Fruit fly (Drosophila melanogaster) Kc167 (cell line): ENCODE measurements around the gene RluA-1.

Source experiments
- Myc ChIP-seq: fragments of >200 bp; optimal IDR thresholded peaks from 2 replicates; lab custom pipeline; 2017; ENCODE audit warnings: missing external identifiers
- Sin3A ChIP-seq: fragments of >200 bp; optimal IDR thresholded peaks from 2 replicates; lab custom pipeline; 2018; ENCODE audit warnings: missing external identifiers
- h ChIP-seq: fragments of >200 bp; optimal IDR thresholded peaks from 3 replicates; lab custom pipeline; 2018; ENCODE audit warnings: missing external identifiers
- insv ChIP-seq: fragments of >200 bp; optimal IDR thresholded peaks from 3 replicates; lab custom pipeline; 2018; ENCODE audit warnings: missing external identifiers
- psq ChIP-seq: fragments of >200 bp; optimal IDR thresholded peaks from 2 replicates; lab custom pipeline; 2017; ENCODE audit warnings: missing external identifiers
- ttk ChIP-seq: sonication (Bioruptor generic); optimal IDR thresholded peaks from 2 replicates; lab custom pipeline; 2017; ENCODE audit warnings: missing external identifiers

The RluA-1 gene

DNA sequence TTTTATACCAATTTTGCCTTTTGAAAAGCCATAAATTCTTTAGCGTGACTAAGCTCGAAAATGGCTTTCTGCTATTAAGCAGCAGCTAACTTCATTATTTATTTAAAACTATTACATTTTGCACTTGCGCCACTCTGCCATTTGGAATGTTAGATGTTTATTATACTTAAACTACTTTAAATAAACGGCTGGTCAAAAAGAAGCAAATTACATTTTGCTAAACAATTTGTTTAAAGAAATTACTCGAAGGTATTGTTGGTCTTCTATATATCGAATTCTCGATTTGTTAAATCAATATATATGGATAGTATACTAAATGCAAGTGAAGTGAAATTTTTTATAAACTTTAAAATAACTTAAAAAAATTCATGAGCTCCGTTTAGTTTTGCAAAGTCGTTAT lies 21.9 kb downstream of the RluA-1 start, which contains the start of gene ppk10:
ppk10 (minus strand) TSS at position 101 of the 400 bp plus-strand sequence.
- TF ChIP-seq h (lab: Kevin White, UChicago) (no peak), ttk (lab: Kevin White, UChicago) (no peak), psq (lab: Kevin White, UChicago) (no peak), Sin3A (lab: Kevin White, UChicago) (no peak), Myc (lab: Kevin White, UChicago) (no peak), insv (lab: Kevin White, UChicago) (no peak)

DNA sequence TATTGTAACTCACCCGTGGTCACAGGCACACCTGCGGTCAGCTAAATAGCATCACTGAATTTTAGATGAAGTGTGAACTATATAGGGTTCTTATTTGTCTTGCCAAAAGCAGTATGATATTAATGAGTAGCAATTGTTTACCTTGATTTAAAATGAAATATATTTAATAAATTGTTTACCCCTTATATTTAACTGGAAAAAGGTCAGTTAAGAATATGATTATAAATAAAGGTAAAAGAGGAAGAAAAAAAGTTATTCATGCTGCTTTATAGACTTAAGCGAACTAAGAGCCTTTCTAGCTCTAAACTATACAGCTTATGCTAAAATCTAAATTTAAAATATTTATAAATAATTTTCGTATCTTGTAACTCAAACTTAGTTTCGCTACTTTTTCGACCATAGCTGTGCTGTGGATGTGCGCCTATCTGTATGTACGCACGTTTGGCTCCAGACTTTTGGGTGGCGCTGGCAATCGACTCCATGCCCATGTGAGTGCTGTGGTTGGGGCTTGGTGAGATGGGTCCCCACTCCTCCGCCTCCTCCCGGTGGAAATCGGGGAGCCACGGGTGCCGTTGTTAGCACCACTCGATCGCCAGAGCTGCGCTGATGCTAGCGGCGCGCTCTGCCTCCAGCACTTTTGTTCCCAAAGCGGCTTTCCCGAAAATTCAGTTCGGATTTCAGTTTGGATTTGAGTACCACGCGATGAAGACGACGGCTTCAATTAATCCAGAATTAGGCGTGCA lies 31.9 kb downstream of the RluA-1 start, which contains the start of gene loh:
loh (plus strand) TSS at position 487 of the 743 bp plus-strand sequence.
- TF ChIP-seq Sin3A (lab: Kevin White, UChicago): no peak
- TF ChIP-seq psq (lab: Kevin White, UChicago): no peak
- TF ChIP-seq Myc (lab: Kevin White, UChicago): no peak
- no peak for TF ChIP-seq ttk (lab: Kevin White, UChicago)
- no peak for TF ChIP-seq insv (lab: Kevin White, UChicago)
- TF ChIP-seq h (lab: Kevin White, UChicago): no peak

DNA sequence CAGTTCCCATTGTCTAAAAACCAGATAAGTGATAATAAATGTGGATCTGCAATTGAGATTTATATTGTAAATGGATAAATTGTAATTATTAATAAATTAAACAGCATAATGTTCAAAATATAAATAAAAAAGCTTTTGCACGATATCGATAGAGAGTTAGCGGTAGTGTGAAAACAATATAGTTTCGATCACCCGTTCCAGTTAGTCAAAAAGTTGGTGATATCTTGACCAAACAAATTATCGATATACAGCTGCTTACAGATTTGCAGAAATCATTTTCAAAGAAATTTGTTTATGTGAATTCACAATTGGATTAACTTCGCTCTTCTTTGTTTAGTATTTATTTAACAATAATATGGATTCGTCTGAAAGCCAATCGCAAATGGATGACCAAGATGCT lies 35.0 kb downstream of the RluA-1 start, which contains the start of gene Nse4:
Nse4 (plus strand) TSS at position 267 of the 400 bp plus-strand sequence.
- no peak for TF ChIP-seq h (lab: Kevin White, UChicago)
- TF ChIP-seq psq (lab: Kevin White, UChicago): no peak
- no peak for TF ChIP-seq insv (lab: Kevin White, UChicago)
- no peak for TF ChIP-seq ttk (lab: Kevin White, UChicago)
- no peak for TF ChIP-seq Myc (lab: Kevin White, UChicago)
- no peak for TF ChIP-seq Sin3A (lab: Kevin White, UChicago)

DNA sequence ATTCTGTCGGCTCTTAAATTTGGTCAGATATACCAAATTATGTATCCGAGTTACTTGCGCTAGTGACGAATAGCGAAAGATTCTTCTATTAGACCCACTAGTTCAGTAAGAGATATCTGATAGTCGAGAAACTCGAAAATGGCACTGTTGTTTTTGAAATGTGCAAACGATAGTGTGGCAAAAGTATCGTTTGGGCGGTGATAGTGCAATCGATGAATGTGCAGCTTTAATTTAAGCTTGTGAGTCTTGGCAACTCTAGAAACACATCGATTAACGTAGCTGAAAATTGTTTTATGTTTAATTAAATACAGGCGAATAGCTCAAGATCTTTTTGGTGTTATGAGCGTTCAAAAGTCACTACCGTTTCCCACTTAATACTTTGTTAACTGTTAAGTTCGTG lies 36.8 kb downstream of the RluA-1 start, which contains the start of gene STUB1:
STUB1 (plus strand) TSS at position 232 of the 400 bp plus-strand sequence.
- TF ChIP-seq Sin3A (lab: Kevin White, UChicago) (no peak), insv (lab: Kevin White, UChicago) (no peak), ttk (lab: Kevin White, UChicago) (no peak), psq (lab: Kevin White, UChicago) (no peak), h (lab: Kevin White, UChicago) (no peak), Myc (lab: Kevin White, UChicago) (no peak)

DNA sequence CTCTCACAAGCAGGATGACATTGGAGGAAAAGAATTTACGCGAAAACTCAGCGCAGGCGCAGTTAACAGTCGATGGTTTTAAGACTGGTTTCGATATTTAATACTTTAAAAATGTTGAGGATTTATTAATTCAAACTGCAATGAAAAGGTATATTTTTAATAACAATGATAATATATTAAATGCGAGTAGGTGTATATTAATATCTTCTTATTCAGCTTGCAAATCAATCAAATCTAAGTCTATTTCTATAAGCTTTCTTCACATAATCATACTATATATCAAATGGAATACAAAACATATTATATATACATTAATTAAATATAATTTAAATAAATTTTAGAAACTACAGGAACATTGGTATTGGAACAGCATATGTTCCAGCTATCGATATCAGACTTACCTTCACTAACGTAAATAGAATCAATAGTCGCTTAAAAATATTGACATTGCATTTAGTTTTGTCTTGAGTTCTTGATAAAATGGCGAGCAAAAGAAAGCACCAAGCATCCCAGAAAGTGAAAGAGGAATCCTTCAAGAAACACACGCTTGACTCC lies 38.5 kb downstream of the RluA-1 start, which contains the start of the genes TBC1D16 and holn1:
TBC1D16 (minus strand) TSS at position 51 of the 555 bp plus-strand sequence.
holn1 (plus strand) TSS at position 390 of the 555 bp plus-strand sequence.
- no peak for TF ChIP-seq insv (lab: Kevin White, UChicago)
- no peak for TF ChIP-seq h (lab: Kevin White, UChicago)
- no peak for TF ChIP-seq psq (lab: Kevin White, UChicago)
- no peak for TF ChIP-seq ttk (lab: Kevin White, UChicago)
- TF ChIP-seq Myc (lab: Kevin White, UChicago): no peak

DNA sequence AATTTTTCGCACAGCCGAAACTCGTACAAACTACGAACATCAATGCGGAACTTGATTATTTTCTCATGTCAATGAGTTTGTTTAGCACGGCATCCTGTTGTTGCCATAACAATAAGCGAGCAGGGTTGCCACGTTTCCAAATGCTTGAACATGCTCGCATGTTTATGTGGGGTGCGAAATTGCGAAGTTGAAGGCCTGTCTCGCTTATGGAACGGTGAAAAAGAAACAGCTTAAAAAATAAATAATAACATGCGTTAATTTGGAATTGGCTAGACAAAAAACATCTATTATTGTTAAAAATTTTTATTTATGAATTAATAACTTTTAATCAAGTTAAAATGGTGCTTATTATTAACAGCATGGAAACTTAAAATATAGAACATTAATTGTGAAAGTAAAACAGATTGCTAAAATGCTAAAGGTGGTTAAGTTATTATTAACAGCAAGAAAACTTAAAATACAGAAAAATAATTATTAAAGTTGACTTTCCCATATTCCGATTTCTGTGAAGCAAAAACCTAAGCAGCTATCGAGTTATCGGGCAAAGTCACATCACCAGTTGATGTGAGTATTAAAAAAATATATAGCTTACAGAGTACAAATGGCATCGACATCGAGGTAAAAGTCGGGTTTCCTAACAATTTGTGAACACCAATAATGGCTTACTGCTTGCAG lies 43.2 kb downstream of the RluA-1 start, which contains the start of the genes Bug22 and TfIIB:
Bug22 (minus strand) TSS at position 117 of the 675 bp plus-strand sequence.
TfIIB (plus strand) TSS at position 537 of the 675 bp plus-strand sequence.
- TF ChIP-seq h (lab: Kevin White, UChicago) (no peak), psq (lab: Kevin White, UChicago) (no peak), Myc (lab: Kevin White, UChicago) (no peak), insv (lab: Kevin White, UChicago) (no peak), ttk (lab: Kevin White, UChicago) (no peak), Sin3A (lab: Kevin White, UChicago) (no peak)

DNA sequence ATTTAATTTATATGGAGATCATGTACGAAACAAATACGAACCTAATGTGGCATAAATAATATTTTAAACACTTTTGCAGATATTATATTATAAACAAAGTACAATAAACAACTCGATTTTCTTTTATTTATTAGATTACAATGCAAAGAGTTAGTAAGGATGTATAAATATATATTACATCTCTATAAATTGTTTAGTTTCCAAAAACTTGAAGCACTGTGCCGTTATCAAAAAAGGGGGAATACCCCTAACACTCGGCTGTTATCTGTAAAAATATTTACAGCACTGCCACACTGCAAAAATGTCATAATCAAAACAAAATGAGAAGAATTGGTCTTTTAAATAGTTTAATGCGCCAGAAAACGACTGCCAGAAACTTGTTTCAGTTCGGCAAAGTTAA lies 45.6 kb downstream of the RluA-1 start, which contains the start of gene CG5188:
CG5188 (plus strand) TSS at position 302 of the 400 bp plus-strand sequence.
- TF ChIP-seq ttk (lab: Kevin White, UChicago) (no peak), psq (lab: Kevin White, UChicago) (no peak), insv (lab: Kevin White, UChicago) (no peak), Sin3A (lab: Kevin White, UChicago) (no peak), h (lab: Kevin White, UChicago) (no peak), Myc (lab: Kevin White, UChicago) (no peak)

DNA sequence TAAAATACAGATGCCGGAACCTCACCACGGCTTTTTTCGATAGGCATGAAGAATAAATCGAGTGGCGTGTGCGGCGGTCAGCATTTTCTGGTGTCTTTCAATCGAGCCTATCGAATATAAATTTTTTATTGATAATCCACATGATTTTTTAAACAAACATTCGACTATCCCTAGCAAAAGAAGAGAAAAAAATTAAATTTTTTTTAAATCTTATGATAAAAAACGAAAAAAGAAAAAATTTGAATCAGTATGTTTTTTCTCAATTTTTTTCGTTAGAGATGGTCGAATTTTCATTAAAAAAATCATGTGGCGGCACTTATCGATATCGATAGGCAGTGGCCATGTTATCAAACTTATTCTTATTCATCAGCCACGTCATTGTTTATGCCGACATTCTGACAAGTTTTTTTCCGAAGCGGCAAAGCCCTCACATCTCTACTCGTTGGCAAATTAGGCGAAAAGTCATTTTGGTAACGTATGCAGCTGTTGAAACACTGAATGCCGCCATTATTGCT lies 47.6 kb downstream of the RluA-1 start, which contains the start of the genes SmB and KdelR:
SmB (minus strand) TSS at position 94 of the 515 bp plus-strand sequence.
KdelR (plus strand) TSS at position 354 of the 515 bp plus-strand sequence.
- TF ChIP-seq psq (lab: Kevin White, UChicago) (no peak), h (lab: Kevin White, UChicago) (no peak), insv (lab: Kevin White, UChicago) (no peak), Myc (lab: Kevin White, UChicago) (no peak), Sin3A (lab: Kevin White, UChicago) (no peak), ttk (lab: Kevin White, UChicago) (no peak)

DNA sequence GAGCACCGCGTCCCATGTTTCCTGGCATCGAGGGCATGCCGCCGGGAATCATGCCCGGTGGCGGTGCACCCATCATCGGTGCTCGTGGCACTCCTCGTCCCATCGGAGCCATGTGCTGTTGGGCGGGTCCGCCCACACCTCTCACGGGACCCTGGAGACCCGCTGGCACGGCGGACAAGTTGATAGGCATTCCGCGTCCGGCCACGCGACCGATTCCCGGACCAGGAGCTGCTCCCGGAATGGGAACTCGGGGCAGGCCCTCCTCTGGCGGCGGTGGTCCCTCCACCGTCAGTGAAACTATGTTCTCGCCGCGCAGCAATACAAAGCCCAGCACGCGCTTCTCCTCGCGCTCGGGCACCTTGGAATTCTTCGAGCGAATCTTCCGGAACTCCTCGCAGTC lies 48.5 kb downstream of the RluA-1 start:
- TF ChIP-seq Sin3A (lab: Kevin White, UChicago): no peak
- no peak for TF ChIP-seq h (lab: Kevin White, UChicago)
- TF ChIP-seq Myc (lab: Kevin White, UChicago): no peak
- no peak for TF ChIP-seq ttk (lab: Kevin White, UChicago)
- TF ChIP-seq insv (lab: Kevin White, UChicago): no peak
- no peak for TF ChIP-seq psq (lab: Kevin White, UChicago)
